Worm (Caenorhabditis elegans) whole organism, L2 larva: Measurements from ENCODE around the gene srh-122.

Experiments used
- nhr-23 ChIP-seq: fragments of 150-350 bp; optimal IDR thresholded peaks from 2 replicates; lab custom pipeline; 2014; ENCODE audit warnings: missing biosample characterization, missing genetic modification reagents, missing genetic modification characterization
- unc-39 ChIP-seq: fragments of 150-350 bp; optimal IDR thresholded peaks from 2 replicates; lab custom pipeline; 2014; ENCODE audit warnings: missing biosample characterization, missing genetic modification characterization
- unc-62 ChIP-seq: fragments of 150-350 bp; optimal IDR thresholded peaks from 2 replicates; lab custom pipeline; 2014; ENCODE audit warnings: missing biosample characterization, missing genetic modification reagents, missing genetic modification characterization

- no peak for TF ChIP-seq unc-62 (GFP tag; lab: Kevin White, UChicago)
- TF ChIP-seq nhr-23 (tag; lab: Kevin White, UChicago) = no peak
- TF ChIP-seq unc-39 (tag; lab: Kevin White, UChicago) = no peak
These were observed 33.3 kb downstream of the srh-122 start, which contains the start of gene wrt-8 for ce11 chrV:15344481-15344880.
